Fruit fly (Drosophila melanogaster): ENCODE results near the gene CG10646.
A peak's percentile ranks its signal among the peaks of the same experiment; 100 is the strongest.

CG10646 gene

DNA sequence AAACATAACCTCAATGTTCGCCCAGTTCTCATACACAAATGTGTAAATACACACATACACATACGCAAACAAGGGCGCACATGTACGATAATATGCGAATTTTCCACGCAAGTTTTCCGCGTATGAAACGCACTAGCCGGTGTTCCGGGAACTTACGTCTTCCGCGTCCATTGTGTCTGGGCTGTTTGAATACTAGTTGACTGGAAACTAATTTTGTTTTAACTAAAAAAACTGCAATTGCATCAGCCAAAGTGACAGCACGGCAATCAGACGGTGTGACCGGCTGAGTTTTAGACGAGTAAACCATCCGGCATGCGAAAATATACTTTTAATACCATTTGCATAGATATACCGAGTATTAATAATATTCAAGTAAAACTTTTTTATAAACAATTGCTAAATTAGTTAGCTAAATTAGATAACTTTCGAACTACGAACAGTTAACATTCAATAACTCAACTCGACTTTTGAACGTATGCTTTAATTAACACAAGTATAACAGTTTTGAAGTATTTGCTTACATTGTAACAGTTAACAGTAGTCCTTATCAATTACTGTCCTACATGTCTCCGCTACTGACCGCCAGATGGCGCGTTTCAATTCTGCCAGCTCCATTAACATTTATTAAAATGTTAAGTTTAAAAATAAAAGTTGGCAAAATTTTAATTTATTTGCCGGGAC, 22.9 kb upstream of the CG10646 start, which contains the start of gene eIF2beta (continued):
- TF ChIP-seq CG30403 (GFP tag; optimal IDR thresholded peaks at IDR 0.05) (no peak), chinmo (GFP tag; IDR thresholded peaks at IDR 0.05; ENCODE audit: partially characterized antibody) (peak; percentile 78; the same call in 3 of the 4 replicates), CG9215 (GFP tag; IDR thresholded peaks at IDR 0.05) (no peak), Neu2 (GFP tag; optimal IDR thresholded peaks at IDR 0.05; ENCODE audit: borderline replicate concordance) (no peak), CG11247 (GFP tag; IDR thresholded peaks at IDR 0.05) (no peak), rib (GFP tag; IDR thresholded peaks at IDR 0.05) (0 out of 2 replicates have a peak, but pooled peaks have one; percentile 25), CG4730 (GFP tag; IDR thresholded peaks at IDR 0.05) (no peak), Opbp (GFP tag; IDR thresholded peaks at IDR 0.05; ENCODE audit: partially characterized antibody) (no peak), Myb (GFP tag; optimal IDR thresholded peaks at IDR 0.05) (no peak), sens (GFP tag) (peak; percentile 92), hkb (optimal IDR thresholded peaks at IDR 0.05) (no peak), hkb (GFP tag; IDR thresholded peaks at IDR 0.05) (peak; percentile 68), vnd (GFP tag; IDR thresholded peaks at IDR 0.05; ENCODE audit: partially characterized antibody) (no peak), tll (GFP tag; optimal IDR thresholded peaks at IDR 0.05) (no peak), bsh (GFP tag; optimal IDR thresholded peaks at IDR 0.05) (peak in 1 of 2 experiments; percentile 20), CG8924 (tag; optimal IDR thresholded peaks at IDR 0.05) (peak; percentile 57), vvl (GFP tag; IDR thresholded peaks at IDR 0.05) (peak; percentile 47; the same call in 1 of the 2 replicates), MBD-R2 (GFP tag; IDR thresholded peaks at IDR 0.05) (peak; percentile 37; the same call in 1 of the 2 replicates), mam (GFP tag; optimal IDR thresholded peaks at IDR 0.05) (no peak), CG8944 (GFP tag; optimal IDR thresholded peaks at IDR 0.05) (no peak), nau (GFP tag; optimal IDR thresholded peaks at IDR 0.05) (peak; percentile 38), CkIIα-i1 (GFP tag; IDR thresholded peaks at IDR 0.05) (no peak), CG10366 (GFP tag; IDR thresholded peaks at IDR 0.05) (no peak), Taf1 (GFP tag; IDR thresholded peaks at IDR 0.05) (no peak), CG7357 (GFP tag; IDR thresholded peaks at IDR 0.05) (no peak), HLH4C (GFP tag; IDR thresholded peaks at IDR 0.05; ENCODE audit: partially characterized antibody) (no peak), CG10321 (GFP tag; IDR thresholded peaks at IDR 0.05) (no peak), Abd-B (GFP tag; optimal IDR thresholded peaks at IDR 0.05) (no peak), H2.0 (GFP tag; IDR thresholded peaks at IDR 0.05) (no peak), CG7372 (GFP tag; IDR thresholded peaks at IDR 0.05) (no peak), CG2199 (GFP tag; IDR thresholded peaks at IDR 0.05) (no peak), bbx (GFP tag; IDR thresholded peaks at IDR 0.05; ENCODE audit: partially characterized antibody) (no peak), CG6683 (GFP tag; optimal IDR thresholded peaks at IDR 0.05) (no peak), br (optimal IDR thresholded peaks at IDR 0.05) (no peak), hbn (GFP tag; IDR thresholded peaks at IDR 0.05; ENCODE audit: partially characterized antibody) (0 out of 2 replicates have a peak, but pooled peaks have one; percentile 23), CG11398 (GFP tag; optimal IDR thresholded peaks at IDR 0.05) (no peak), psq (GFP tag; optimal IDR thresholded peaks at IDR 0.05) (no peak), CG15011 (GFP tag; optimal IDR thresholded peaks at IDR 0.05) (no peak), CG1647 (GFP tag; optimal IDR thresholded peaks at IDR 0.05) (no peak), CoRest (tag; optimal IDR thresholded peaks at IDR 0.05) (no peak), usp (GFP tag; optimal IDR thresholded peaks at IDR 0.05) (no peak), Atf6 (GFP tag; IDR thresholded peaks at IDR 0.05) (no peak), unc-4 (GFP tag; IDR thresholded peaks at IDR 0.05; ENCODE audit: partially characterized antibody) (no peak), Hr3 (GFP tag; optimal IDR thresholded peaks at IDR 0.05) (no peak), fd102C (GFP tag; optimal IDR thresholded peaks at IDR 0.05) (peak; percentile 7), maf-S (GFP tag; optimal IDR thresholded peaks at IDR 0.05) (no peak), lilli (GFP tag; optimal IDR thresholded peaks at IDR 0.05) (peak; percentile 14), fd96Cb (tag; optimal IDR thresholded peaks at IDR 0.05) (no peak), nom (GFP tag; optimal IDR thresholded peaks at IDR 0.05) (peak; percentile 58), fd64A (GFP tag; optimal IDR thresholded peaks at IDR 0.05) (no peak)
